Worm (Caenorhabditis elegans): ENCODE data around the gene ttr-47.

ttr-47 gene

ce11 chrV:8928967-8929366 is 6.1 kb downstream of the ttr-47 start, which contains the start of gene H14N18.4:
Gene H14N18.4, minus strand, starts transcription at chrV:8928978.
- TF ChIP-seq ceh-13 (GFP tag; optimal IDR thresholded peaks at IDR 0.05) (no peak), B0310.2 (tag; optimal IDR thresholded peaks at IDR 0.05) (no peak), hmg-4 (GFP tag; optimal IDR thresholded peaks at IDR 0.05) (no peak), ets-7 (tag; optimal IDR thresholded peaks at IDR 0.05) (no peak), scrt-1 (GFP tag; IDR thresholded peaks at IDR 0.05) (no peak), tbx-11 (GFP tag; IDR thresholded peaks at IDR 0.05) (no peak), hmbx-1 (tag; optimal IDR thresholded peaks at IDR 0.05) (no peak), pes-1 (GFP tag; IDR thresholded peaks at IDR 0.05) (no peak), tbx-37 (GFP tag; conservative IDR thresholded peaks at IDR 0.05) (no peak), tra-4 (tag; optimal IDR thresholded peaks at IDR 0.05) (no peak), hnd-1 (tag; optimal IDR thresholded peaks at IDR 0.05) (no peak), ama-1 (optimal IDR thresholded peaks at IDR 0.05) (no peak), flt-1 (GFP tag; IDR thresholded peaks at IDR 0.05) (no peak), ceh-36 (tag; optimal IDR thresholded peaks at IDR 0.05) (no peak), F13C5.2 (tag; optimal IDR thresholded peaks at IDR 0.05) (no peak), sea-1 (GFP tag; conservative IDR thresholded peaks at IDR 0.05) (no peak)

ce11 chrV:8932318-8932717 is 9.4 kb downstream of the ttr-47 start, which contains the start of gene H14N18.2:
Gene H14N18.2, plus strand, starts transcription at chrV:8932618.
- no peak for TF ChIP-seq flt-1 (GFP tag; IDR thresholded peaks at IDR 0.05)
- TF ChIP-seq tra-4 (tag; optimal IDR thresholded peaks at IDR 0.05): no peak
- TF ChIP-seq tbx-11 (GFP tag; IDR thresholded peaks at IDR 0.05): no peak
- TF ChIP-seq hmg-4 (GFP tag; optimal IDR thresholded peaks at IDR 0.05): no peak
- TF ChIP-seq ceh-36 (tag; optimal IDR thresholded peaks at IDR 0.05): no peak
- no peak for TF ChIP-seq hnd-1 (tag; optimal IDR thresholded peaks at IDR 0.05)
- TF ChIP-seq aly-1 (tag; optimal IDR thresholded peaks at IDR 0.05): no peak
- no peak for TF ChIP-seq B0310.2 (tag; optimal IDR thresholded peaks at IDR 0.05)
- no peak for TF ChIP-seq ama-1 (optimal IDR thresholded peaks at IDR 0.05)
- no peak for TF ChIP-seq ceh-13 (GFP tag; optimal IDR thresholded peaks at IDR 0.05)
- TF ChIP-seq tbx-37 (GFP tag; conservative IDR thresholded peaks at IDR 0.05): no peak
- no peak for TF ChIP-seq scrt-1 (GFP tag; IDR thresholded peaks at IDR 0.05)
- TF ChIP-seq pes-1 (GFP tag; IDR thresholded peaks at IDR 0.05): no peak
- TF ChIP-seq F13C5.2 (tag; optimal IDR thresholded peaks at IDR 0.05): no peak
- no peak for TF ChIP-seq ets-7 (tag; optimal IDR thresholded peaks at IDR 0.05)
- TF ChIP-seq sea-1 (GFP tag; conservative IDR thresholded peaks at IDR 0.05): no peak
- no peak for TF ChIP-seq hmbx-1 (tag; optimal IDR thresholded peaks at IDR 0.05)

ce11 chrV:8934264-8934663 is 11.4 kb downstream of the ttr-47 start:
- TF ChIP-seq tbx-11 (GFP tag; IDR thresholded peaks at IDR 0.05) (no peak), ets-7 (tag; optimal IDR thresholded peaks at IDR 0.05) (no peak), scrt-1 (GFP tag; IDR thresholded peaks at IDR 0.05) (no peak), ama-1 (optimal IDR thresholded peaks at IDR 0.05) (no peak), tbx-37 (GFP tag; conservative IDR thresholded peaks at IDR 0.05) (no peak), hmg-4 (GFP tag; optimal IDR thresholded peaks at IDR 0.05) (no peak), hmbx-1 (tag; optimal IDR thresholded peaks at IDR 0.05) (no peak), B0310.2 (tag; optimal IDR thresholded peaks at IDR 0.05) (no peak), tra-4 (tag; optimal IDR thresholded peaks at IDR 0.05) (no peak), ceh-13 (GFP tag; optimal IDR thresholded peaks at IDR 0.05) (no peak), ceh-36 (tag; optimal IDR thresholded peaks at IDR 0.05) (no peak), F13C5.2 (tag; optimal IDR thresholded peaks at IDR 0.05) (no peak), flt-1 (GFP tag; IDR thresholded peaks at IDR 0.05) (no peak), aly-1 (tag; optimal IDR thresholded peaks at IDR 0.05) (no peak), sea-1 (GFP tag; conservative IDR thresholded peaks at IDR 0.05) (no peak), pes-1 (GFP tag; IDR thresholded peaks at IDR 0.05) (no peak), hnd-1 (tag; optimal IDR thresholded peaks at IDR 0.05) (no peak)

ce11 chrV:8935104-8935503 is 12.2 kb downstream of the ttr-47 start:
- TF ChIP-seq sea-1 (GFP tag; conservative IDR thresholded peaks at IDR 0.05) (no peak), flt-1 (GFP tag; IDR thresholded peaks at IDR 0.05) (no peak), pes-1 (GFP tag; IDR thresholded peaks at IDR 0.05) (no peak), ama-1 (optimal IDR thresholded peaks at IDR 0.05) (no peak), tbx-11 (GFP tag; IDR thresholded peaks at IDR 0.05) (no peak)

DNA sequence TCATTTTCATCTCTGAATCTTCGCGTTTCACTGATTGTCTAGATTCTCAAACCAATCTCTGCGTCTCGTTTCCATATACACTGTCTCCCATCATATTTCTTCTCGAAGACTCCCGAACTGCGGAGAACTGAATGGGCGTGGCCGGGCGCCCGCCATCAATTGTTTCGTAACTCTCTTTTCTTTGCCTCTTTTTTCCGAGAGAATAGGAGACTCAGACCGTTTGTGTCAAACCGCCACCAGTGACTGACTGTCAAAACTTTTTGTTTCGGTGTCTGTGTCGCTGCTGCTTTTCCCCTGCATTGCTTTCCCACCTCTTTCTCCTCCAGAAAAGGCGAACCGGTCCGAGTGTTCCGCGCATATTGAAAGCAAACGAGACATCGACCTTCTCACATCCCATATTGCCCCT is 13.3 kb downstream of the ttr-47 start, which contains the start of gene unc-23:
unc-23 (plus strand) TSS at position 176 of the 406 bp plus-strand sequence.
- no peak for TF ChIP-seq tbx-11 (GFP tag; IDR thresholded peaks at IDR 0.05)
- no peak for TF ChIP-seq flt-1 (GFP tag; IDR thresholded peaks at IDR 0.05)
- no peak for TF ChIP-seq ceh-36 (tag; optimal IDR thresholded peaks at IDR 0.05)
- no peak for TF ChIP-seq tra-4 (tag; optimal IDR thresholded peaks at IDR 0.05)
- TF ChIP-seq scrt-1 (GFP tag; IDR thresholded peaks at IDR 0.05): no peak
- no peak for TF ChIP-seq ceh-13 (GFP tag; optimal IDR thresholded peaks at IDR 0.05)
- TF ChIP-seq sea-1 (GFP tag; conservative IDR thresholded peaks at IDR 0.05): no peak
- no peak for TF ChIP-seq hmg-4 (GFP tag; optimal IDR thresholded peaks at IDR 0.05)

- no peak for TF ChIP-seq tbx-11 (GFP tag; IDR thresholded peaks at IDR 0.05)
- TF ChIP-seq tra-4 (tag; optimal IDR thresholded peaks at IDR 0.05): no peak
- TF ChIP-seq aly-1 (tag; optimal IDR thresholded peaks at IDR 0.05): no peak
- no peak for TF ChIP-seq hmbx-1 (tag; optimal IDR thresholded peaks at IDR 0.05)
- no peak for TF ChIP-seq ets-7 (tag; optimal IDR thresholded peaks at IDR 0.05)
- no peak for TF ChIP-seq ama-1 (optimal IDR thresholded peaks at IDR 0.05)
- no peak for TF ChIP-seq ceh-13 (GFP tag; optimal IDR thresholded peaks at IDR 0.05)
- no peak for TF ChIP-seq tbx-37 (GFP tag; conservative IDR thresholded peaks at IDR 0.05)
- no peak for TF ChIP-seq scrt-1 (GFP tag; IDR thresholded peaks at IDR 0.05)
- TF ChIP-seq hnd-1 (tag; optimal IDR thresholded peaks at IDR 0.05): no peak
- TF ChIP-seq pes-1 (GFP tag; IDR thresholded peaks at IDR 0.05): no peak
- TF ChIP-seq B0310.2 (tag; optimal IDR thresholded peaks at IDR 0.05): no peak
- TF ChIP-seq flt-1 (GFP tag; IDR thresholded peaks at IDR 0.05): no peak
- no peak for TF ChIP-seq ceh-36 (tag; optimal IDR thresholded peaks at IDR 0.05)
Measured at ce11 chrV:8936791-8937475, 14.0 kb downstream of the ttr-47 start.
